Worm (Caenorhabditis elegans): ENCODE measurements around the gene C06E4.3.

ce11 chrIV:7242220-7242789 is 18.4 kb upstream of the C06E4.3 start, which contains the start of gene gstk-2:
- TF ChIP-seq snpc-4 (tag; optimal IDR thresholded peaks at IDR 0.05) = no peak
- no peak for TF ChIP-seq unc-39 (tag; optimal IDR thresholded peaks at IDR 0.05)
- TF ChIP-seq ces-1 (GFP tag; optimal IDR thresholded peaks at IDR 0.05) = no peak
- no peak for TF ChIP-seq unc-62 (GFP tag; optimal IDR thresholded peaks at IDR 0.05)
- no peak for TF ChIP-seq nhr-76 (tag; optimal IDR thresholded peaks at IDR 0.05)

Data from whole organism, mixed stage, embryonic.